Worm (Caenorhabditis elegans) whole organism, L1 larva: ENCODE measurements around the gene mob-1.

Source experiments
- dpl-1 ChIP-seq, 3 experiments: fragments of 150-350 bp in 2 of 3; sonication (generic microtip) in 1 of 3; optimal IDR thresholded peaks; 2 replicates each; lab custom pipeline; 2014 to 2017; ENCODE audit warnings: missing biosample characterization in 3 of 3, missing genetic modification characterization in 3 of 3, missing genetic modification reagents in 3 of 3
- fkh-10 ChIP-seq: sonication (generic microtip); optimal IDR thresholded peaks from 2 replicates; lab custom pipeline; 2017; ENCODE audit warnings: missing biosample characterization, missing genetic modification reagents, missing genetic modification characterization
- fos-1 ChIP-seq: fragments of 150-350 bp; optimal IDR thresholded peaks from 2 replicates; lab custom pipeline; 2014; ENCODE audit warnings: missing biosample characterization, missing genetic modification characterization
- zag-1 ChIP-seq: fragments of 150-350 bp; optimal IDR thresholded peaks from 2 replicates; lab custom pipeline; 2014; ENCODE audit warnings: missing biosample characterization, missing genetic modification characterization

ce11 chrIV:11911723-11912122 lies 51.4 kb downstream of the mob-1 start, which contains the start of gene VZK822L.2:
- no peak for TF ChIP-seq fkh-10 (GFP tag; lab: Kevin White, UChicago)
- TF ChIP-seq fos-1 (tag; lab: Kevin White, UChicago) = no peak
- no peak for TF ChIP-seq zag-1
- TF ChIP-seq dpl-1 (GFP tag; optimal IDR thresholded peaks at IDR 0.05; lab: Kevin White, UChicago) = no peak
